Worm (Caenorhabditis elegans) whole organism, L1 larva: ENCODE measurements around the gene Y82E9BR.14.

Experiments
- C16A3.4 ChIP-seq: fragments of 150-350 bp; optimal IDR thresholded peaks from 2 replicates; lab custom pipeline; 2014; ENCODE audit warnings: missing biosample characterization, missing genetic modification characterization
- F16B12.6 ChIP-seq: fragments of 150-350 bp; optimal IDR thresholded peaks from 2 replicates; lab custom pipeline; 2014; ENCODE audit warnings: missing biosample characterization, missing genetic modification characterization
- Y116A8C.19 ChIP-seq: sonication (generic microtip); optimal IDR thresholded peaks from 2 replicates; lab custom pipeline; 2016; ENCODE audit warnings: missing compliant biosample characterization, missing genetic modification characterization, borderline replicate concordance
- aly-2 ChIP-seq: fragments of 150-350 bp; optimal IDR thresholded peaks from 2 replicates; lab custom pipeline; 2014; ENCODE audit warnings: missing biosample characterization, missing genetic modification characterization
- ama-1 ChIP-seq: fragments of 150-350 bp; optimal IDR thresholded peaks from 2 replicates; lab custom pipeline; 2014
- blmp-1 ChIP-seq: fragments of 150-350 bp; optimal IDR thresholded peaks from 2 replicates; lab custom pipeline; 2014; ENCODE audit warnings: missing biosample characterization, missing genetic modification characterization
- ceh-8 ChIP-seq: fragments of 200-800 bp; sonication (Bioruptor generic); optimal IDR thresholded peaks from 2 replicates; lab custom pipeline; 2018; ENCODE audit warnings: mild to moderate bottlenecking, missing genetic modification characterization, moderate library complexity, missing compliant biosample characterization
- ceh-88 ChIP-seq: fragments of 200-800 bp; sonication (Bioruptor generic); IDR thresholded peaks from 2 replicates; pipeline ENCODE4 v1.3.6; 2022; ENCODE audit warnings: missing genetic modification characterization, missing compliant biosample characterization
- ces-1 ChIP-seq: fragments of 150-350 bp; optimal IDR thresholded peaks from 2 replicates; lab custom pipeline; 2014; ENCODE audit warnings: missing biosample characterization, missing genetic modification reagents, missing genetic modification characterization
- dpl-1 ChIP-seq, 3 experiments: fragments of 150-350 bp in 2 of 3; sonication (generic microtip) in 1 of 3; optimal IDR thresholded peaks; 2 replicates each; lab custom pipeline; 2014 to 2017; ENCODE audit warnings: missing biosample characterization in 3 of 3, missing genetic modification characterization in 3 of 3, missing genetic modification reagents in 3 of 3
- efl-1 ChIP-seq, 4 experiments: fragments of 150-350 bp; optimal IDR thresholded peaks in 3 of 4; peaks in 1 of 4; 1 replicate in 1 of 4; 2 replicates in 3 of 4; lab custom pipeline; 2014; ENCODE audit warnings: missing biosample characterization in 2 of 4, missing genetic modification characterization in 2 of 4, missing genetic modification reagents in 2 of 4
- egl-27 ChIP-seq, 2 experiments: fragments of 150-350 bp in 1 of 2; sonication (generic microtip); optimal IDR thresholded peaks; 3 replicates each; lab custom pipeline; 2017 to 2018; ENCODE audit warnings: missing biosample characterization in 2 of 2, missing genetic modification characterization in 2 of 2, missing genetic modification reagents in 2 of 2
- elt-2 ChIP-seq: sonication (generic microtip); optimal IDR thresholded peaks from 2 replicates; lab custom pipeline; 2016; ENCODE audit warnings: missing genetic modification characterization, mild to moderate bottlenecking, inconsistent platforms, missing compliant biosample characterization, missing genetic modification reagents
- ets-5 ChIP-seq: fragments of 200-800 bp; sonication (Bioruptor generic); IDR thresholded peaks from 2 replicates; pipeline ENCODE4 v1.3.6; 2022; ENCODE audit warnings: missing genetic modification characterization, missing compliant biosample characterization
- fkh-10 ChIP-seq: sonication (generic microtip); optimal IDR thresholded peaks from 2 replicates; lab custom pipeline; 2017; ENCODE audit warnings: missing biosample characterization, missing genetic modification reagents, missing genetic modification characterization
- fkh-4 ChIP-seq: sonication (generic microtip); optimal IDR thresholded peaks from 2 replicates; lab custom pipeline; 2016; ENCODE audit warnings: missing compliant biosample characterization, missing genetic modification characterization, borderline replicate concordance
- fkh-8 ChIP-seq: sonication (generic microtip); optimal IDR thresholded peaks from 2 replicates; lab custom pipeline; 2016; ENCODE audit warnings: mild to moderate bottlenecking, missing genetic modification characterization, missing compliant biosample characterization
- hlh-17 ChIP-seq: fragments of 200-800 bp; sonication (Bioruptor generic); optimal IDR thresholded peaks from 2 replicates; lab custom pipeline; 2018; ENCODE audit warnings: missing genetic modification characterization, mild to moderate bottlenecking, missing compliant biosample characterization, moderate library complexity, borderline replicate concordance
- irx-1 ChIP-seq: sonication (generic microtip); optimal IDR thresholded peaks from 2 replicates; lab custom pipeline; 2016; ENCODE audit warnings: missing genetic modification characterization, missing compliant biosample characterization
- isw-1 ChIP-seq: fragments of 200-800 bp; sonication (Bioruptor generic); IDR thresholded peaks from 2 replicates; pipeline ENCODE4 v1.3.6; 2022; ENCODE audit warnings: missing genetic modification characterization, missing compliant biosample characterization
- lin-14 ChIP-seq: fragments of 200-800 bp; sonication (Bioruptor generic); optimal IDR thresholded peaks from 2 replicates; lab custom pipeline; 2018; ENCODE audit warnings: mild to moderate bottlenecking, missing genetic modification characterization, moderate library complexity, missing compliant biosample characterization
- lin-35 ChIP-seq, 2 experiments: fragments of 150-350 bp; optimal IDR thresholded peaks; 2 replicates each; lab custom pipeline; 2014; ENCODE audit warnings: missing biosample characterization in 2 of 2, missing genetic modification characterization in 2 of 2, missing genetic modification reagents in 2 of 2
- lsy-2 ChIP-seq, 2 experiments: fragments of 150-350 bp; optimal IDR thresholded peaks; 2 replicates each; lab custom pipeline; 2014; ENCODE audit warnings: missing biosample characterization in 2 of 2, missing genetic modification characterization in 2 of 2
- mep-1 ChIP-seq: fragments of 150-350 bp; optimal IDR thresholded peaks from 2 replicates; lab custom pipeline; 2014; ENCODE audit warnings: missing biosample characterization, missing genetic modification characterization
- nhr-12 ChIP-seq: sonication (generic microtip); optimal IDR thresholded peaks from 2 replicates; lab custom pipeline; 2017; ENCODE audit warnings: missing biosample characterization, missing genetic modification characterization
- nhr-20 ChIP-seq: sonication (generic microtip); optimal IDR thresholded peaks from 2 replicates; lab custom pipeline; 2016; ENCODE audit warnings: mild to moderate bottlenecking, missing genetic modification characterization, missing compliant biosample characterization
- nhr-47 ChIP-seq: sonication (generic microtip); optimal IDR thresholded peaks from 2 replicates; lab custom pipeline; 2016; ENCODE audit warnings: mild to moderate bottlenecking, missing genetic modification characterization, moderate library complexity, missing compliant biosample characterization
- nhr-77 ChIP-seq: fragments of 150-350 bp; optimal IDR thresholded peaks from 2 replicates; lab custom pipeline; 2014; ENCODE audit warnings: missing biosample characterization, missing genetic modification characterization
- pax-3 ChIP-seq: fragments of 200-800 bp; sonication (Bioruptor generic); optimal IDR thresholded peaks from 2 replicates; lab custom pipeline; 2018; ENCODE audit warnings: mild to moderate bottlenecking, missing genetic modification characterization, moderate library complexity, missing compliant biosample characterization
- pqm-1 ChIP-seq: sonication (generic microtip); optimal IDR thresholded peaks from 3 replicates; lab custom pipeline; 2017; ENCODE audit warnings: missing biosample characterization, missing genetic modification characterization
- skn-1 ChIP-seq: fragments of 150-350 bp; optimal IDR thresholded peaks from 2 replicates; lab custom pipeline; 2014; ENCODE audit warnings: missing biosample characterization, missing genetic modification characterization
- snu-23 ChIP-seq: sonication (generic microtip); optimal IDR thresholded peaks from 2 replicates; lab custom pipeline; 2016; ENCODE audit warnings: missing genetic modification characterization, missing compliant biosample characterization
- sptf-1 ChIP-seq: fragments of 150-350 bp; optimal IDR thresholded peaks from 2 replicates; lab custom pipeline; 2014; ENCODE audit warnings: missing biosample characterization, missing genetic modification characterization
- sup-37 ChIP-seq: fragments of 200-800 bp; sonication (Bioruptor generic); optimal IDR thresholded peaks from 2 replicates; lab custom pipeline; 2018; ENCODE audit warnings: mild to moderate bottlenecking, missing genetic modification characterization, missing compliant biosample characterization
- tbx-2 ChIP-seq: sonication (generic microtip); optimal IDR thresholded peaks from 2 replicates; lab custom pipeline; 2016; ENCODE audit warnings: missing genetic modification characterization, missing compliant biosample characterization
- unc-30 ChIP-seq: sonication (generic microtip); optimal IDR thresholded peaks from 2 replicates; lab custom pipeline; 2017; ENCODE audit warnings: missing biosample characterization, missing genetic modification characterization
- unc-62 ChIP-seq: fragments of 150-350 bp; optimal IDR thresholded peaks from 2 replicates; lab custom pipeline; 2014; ENCODE audit warnings: missing biosample characterization, missing genetic modification reagents, missing genetic modification characterization
- unc-86 ChIP-seq: sonication (generic microtip); optimal IDR thresholded peaks from 2 replicates; lab custom pipeline; 2016; ENCODE audit warnings: missing genetic modification characterization, missing compliant biosample characterization
- vab-15 ChIP-seq: sonication (generic microtip); optimal IDR thresholded peaks from 2 replicates; lab custom pipeline; 2017; ENCODE audit warnings: missing genotype, mild to moderate bottlenecking, missing genetic modification characterization, missing compliant biosample characterization
- xbp-1 ChIP-seq: sonication (generic microtip); optimal IDR thresholded peaks from 2 replicates; lab custom pipeline; 2016; ENCODE audit warnings: missing genetic modification characterization, missing compliant biosample characterization
- zag-1 ChIP-seq: fragments of 150-350 bp; optimal IDR thresholded peaks from 2 replicates; lab custom pipeline; 2014; ENCODE audit warnings: missing biosample characterization, missing genetic modification characterization
- zip-4 ChIP-seq: fragments of 200-800 bp; sonication (Bioruptor generic); optimal IDR thresholded peaks from 2 replicates; lab custom pipeline; 2018; ENCODE audit warnings: mild to moderate bottlenecking, missing genetic modification characterization, moderate library complexity, missing compliant biosample characterization
- ztf-11 ChIP-seq, 2 experiments: sonication (generic microtip); optimal IDR thresholded peaks; 2 replicates each; lab custom pipeline; 2016 to 2017; ENCODE audit warnings: missing genetic modification characterization in 2 of 2, missing biosample characterization in 1 of 2, missing compliant biosample characterization in 1 of 2

Gene Y82E9BR.14

DNA sequence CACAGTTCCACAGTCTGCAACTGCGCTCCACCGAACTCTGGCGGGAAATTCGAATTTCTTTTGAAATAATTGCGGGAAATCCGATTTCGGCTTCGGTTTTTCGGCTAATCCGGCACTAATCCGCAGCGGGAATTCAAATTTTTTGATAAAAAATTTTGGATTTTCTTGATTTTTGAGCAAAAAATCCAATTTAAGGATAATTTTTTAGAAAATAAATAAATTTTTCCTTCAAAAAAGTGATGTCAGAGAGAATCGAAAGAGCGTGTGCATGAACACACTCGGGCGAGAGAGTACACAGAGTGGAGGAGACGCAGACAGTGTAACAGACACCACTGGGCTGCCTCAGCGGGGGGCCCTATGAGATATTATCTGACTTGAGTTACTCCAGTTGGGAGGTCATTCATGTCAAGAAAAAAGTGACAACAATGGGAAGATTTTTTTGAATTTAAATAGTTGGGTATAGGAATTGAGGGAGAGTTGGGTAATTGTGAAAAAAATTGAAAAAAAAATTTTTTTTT lies 16.1 kb upstream of the Y82E9BR.14 start (continued):
- no peak for TF ChIP-seq F16B12.6 (tag; lab: Kevin White, UChicago)
- TF ChIP-seq tbx-2 (tag; lab: Kevin White, UChicago): no peak
- TF ChIP-seq mep-1: peak; percentile 46
- peak in 1 of 2 experiments; percentile 1 for TF ChIP-seq lin-35 (GFP tag; optimal IDR thresholded peaks at IDR 0.05; lab: Kevin White, UChicago)
- no peak for TF ChIP-seq sup-37 (GFP tag; lab: Kevin White, UChicago)
- no peak for TF ChIP-seq ets-5 (GFP tag; lab: Robert Waterston, UW)
- no peak for TF ChIP-seq lin-14 (GFP tag; lab: Kevin White, UChicago)
- TF ChIP-seq efl-1 (optimal IDR thresholded peaks at IDR 0.05; lab: Kevin White, UChicago): peak; percentile 23 to 25
- TF ChIP-seq efl-1 (GFP tag; optimal IDR thresholded peaks at IDR 0.05 in 1 of 2; lab: Kevin White, UChicago): peak; percentile 53 to 91
- TF ChIP-seq xbp-1 (tag; lab: Kevin White, UChicago): no peak
- no peak for TF ChIP-seq unc-62
- no peak for TF ChIP-seq nhr-47 (tag; lab: Kevin White, UChicago)
- TF ChIP-seq dpl-1 (GFP tag; optimal IDR thresholded peaks at IDR 0.05; lab: Kevin White, UChicago): peak in 2 of 3 experiments; percentile 17 to 39
- TF ChIP-seq nhr-12 (tag; lab: Kevin White, UChicago): no peak

DNA sequence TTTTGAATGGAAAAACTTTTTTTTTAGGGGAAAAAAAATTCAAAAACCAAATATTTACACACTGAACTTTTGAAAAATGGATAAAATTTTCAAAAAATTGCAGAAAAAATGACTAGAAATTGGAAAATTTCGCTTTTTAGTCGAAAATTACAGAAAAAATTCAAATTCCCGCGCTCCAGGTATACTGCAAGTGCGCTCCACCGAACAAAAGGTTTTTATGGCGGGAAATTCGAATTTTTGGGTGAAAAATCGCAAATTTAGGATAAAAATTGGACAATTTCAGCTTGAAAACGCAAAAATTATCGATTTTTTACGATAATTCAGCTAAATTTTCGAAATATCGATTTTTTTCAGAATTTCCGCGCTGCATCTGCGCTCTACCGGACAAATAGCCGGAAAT lies 15.4 kb upstream of the Y82E9BR.14 start:
- TF ChIP-seq isw-1 (GFP tag; lab: Robert Waterston, UW): no peak

DNA sequence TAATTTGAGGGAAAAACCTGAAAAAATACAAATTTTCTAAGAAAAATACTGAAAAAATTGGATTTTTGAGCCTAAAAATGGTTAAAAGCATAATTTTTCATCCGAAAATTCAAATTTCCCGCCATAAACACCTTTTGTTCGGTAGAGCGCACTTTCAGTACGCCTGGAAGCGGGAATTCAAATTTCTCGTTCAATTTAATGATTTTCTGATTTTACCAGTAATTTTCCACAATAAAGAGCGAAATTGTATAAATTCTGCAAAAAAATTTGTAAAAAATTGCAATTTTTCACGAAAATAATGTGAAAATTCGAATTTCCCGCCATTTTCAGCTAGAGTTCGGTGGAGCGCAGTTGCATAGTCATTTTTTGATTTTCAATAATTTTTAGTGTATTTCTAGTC lies 14.5 kb upstream of the Y82E9BR.14 start:
- TF ChIP-seq pax-3 (tag; lab: Kevin White, UChicago): no peak
- no peak for TF ChIP-seq pqm-1 (tag; lab: Kevin White, UChicago)
- no peak for TF ChIP-seq nhr-47 (tag; lab: Kevin White, UChicago)
- no peak for TF ChIP-seq C16A3.4
- no peak for TF ChIP-seq zag-1 (tag; lab: Kevin White, UChicago)
- TF ChIP-seq aly-2 (tag; lab: Kevin White, UChicago): no peak
- no peak for TF ChIP-seq efl-1 (optimal IDR thresholded peaks at IDR 0.05; lab: Kevin White, UChicago)
- peak in 1 of 2 experiments; percentile 16 for TF ChIP-seq efl-1 (GFP tag; optimal IDR thresholded peaks at IDR 0.05 in 1 of 2; lab: Kevin White, UChicago)
- TF ChIP-seq skn-1: no peak
- TF ChIP-seq, all 84 proteins: peak for 1

DNA sequence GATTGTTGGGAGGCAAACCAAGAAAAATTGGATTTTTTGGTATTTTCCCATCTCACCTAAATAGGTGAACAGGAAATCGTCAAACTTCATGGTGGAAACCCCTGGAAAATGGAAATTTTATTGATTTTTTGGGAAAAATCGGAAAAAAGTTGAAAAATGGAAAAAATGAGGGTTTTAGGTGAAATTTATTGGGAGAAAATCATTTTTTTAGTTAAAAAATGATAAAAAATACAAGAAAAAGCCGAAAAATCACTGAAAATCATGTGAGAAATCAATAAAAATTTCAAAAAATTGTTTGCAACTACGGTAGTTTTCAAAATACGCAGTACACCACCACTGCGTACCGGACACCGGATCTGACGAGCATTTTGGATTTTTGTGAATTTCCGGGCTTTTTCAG lies 13.2 kb upstream of the Y82E9BR.14 start, which contains the start of gene lelo-2:
TSS of gene lelo-2 (minus strand) at position 101 of the 400 bp plus-strand sequence.
- no peak for TF ChIP-seq ceh-8 (GFP tag; lab: Kevin White, UChicago)
- TF ChIP-seq C16A3.4: no peak
- TF ChIP-seq mep-1: no peak
- no peak for TF ChIP-seq isw-1 (GFP tag; lab: Robert Waterston, UW)
- no peak for TF ChIP-seq snu-23
- no peak for TF ChIP-seq unc-86 (tag; lab: Kevin White, UChicago)
- no peak for TF ChIP-seq dpl-1 (GFP tag; optimal IDR thresholded peaks at IDR 0.05; lab: Kevin White, UChicago)
- TF ChIP-seq unc-30: no peak
- TF ChIP-seq ztf-11 (tag; optimal IDR thresholded peaks at IDR 0.05; lab: Kevin White, UChicago): no peak
- TF ChIP-seq ces-1 (GFP tag; lab: Kevin White, UChicago): no peak
- TF ChIP-seq nhr-47 (tag; lab: Kevin White, UChicago): no peak
- TF ChIP-seq lsy-2 (tag; optimal IDR thresholded peaks at IDR 0.05; lab: Kevin White, UChicago): no peak
- TF ChIP-seq blmp-1: no peak
- TF ChIP-seq, all 84 proteins: peak for 0

DNA sequence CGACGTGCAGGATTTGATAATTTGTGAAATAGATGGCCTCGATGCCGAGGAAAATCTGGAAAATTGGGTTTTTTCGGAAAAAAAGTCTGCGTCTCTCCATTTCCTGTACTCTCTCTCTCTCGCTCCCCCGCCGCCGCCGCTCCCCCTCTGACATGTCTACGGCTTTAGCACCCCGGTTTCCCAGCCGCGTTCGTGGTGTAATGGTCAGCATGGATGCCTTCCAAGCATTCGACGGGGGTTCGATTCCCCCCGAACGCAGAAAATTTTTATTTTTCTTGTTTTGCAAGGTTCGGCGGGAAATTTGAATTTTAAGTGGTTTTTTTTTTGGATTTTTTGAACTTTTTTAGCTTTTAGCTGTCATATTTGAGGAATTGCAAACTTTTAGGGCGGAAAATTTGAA lies 10.4 kb upstream of the Y82E9BR.14 start:
- no peak for TF ChIP-seq zag-1 (tag; lab: Kevin White, UChicago)
- TF ChIP-seq hlh-17: no peak
- peak; percentile 54 for TF ChIP-seq isw-1 (GFP tag; lab: Robert Waterston, UW)
- peak; percentile 24 for TF ChIP-seq fkh-10 (GFP tag; lab: Kevin White, UChicago)
- peak; percentile 75 for TF ChIP-seq irx-1 (tag; lab: Kevin White, UChicago)
- TF ChIP-seq ama-1 (lab: Kevin White, UChicago): no peak
- TF ChIP-seq sptf-1 (tag; lab: Kevin White, UChicago): no peak
- peak; percentile 67 to 81 for TF ChIP-seq lsy-2 (tag; optimal IDR thresholded peaks at IDR 0.05; lab: Kevin White, UChicago)
- TF ChIP-seq fkh-8 (tag; lab: Kevin White, UChicago): peak; percentile 44
- peak; percentile 50 for TF ChIP-seq xbp-1 (tag; lab: Kevin White, UChicago)
- TF ChIP-seq mep-1: peak; percentile 51
- no peak for TF ChIP-seq fkh-4
- TF ChIP-seq elt-2 (tag; lab: Kevin White, UChicago): peak; percentile 32
- no peak for TF ChIP-seq pqm-1 (tag; lab: Kevin White, UChicago)
- peak; percentile 54 for TF ChIP-seq zip-4
- peak; percentile 34 for TF ChIP-seq nhr-77 (tag; lab: Kevin White, UChicago)
- no peak for TF ChIP-seq Y116A8C.19 (tag; lab: Kevin White, UChicago)
- TF ChIP-seq ceh-88 (GFP tag; lab: Robert Waterston, UW): no peak
- TF ChIP-seq egl-27 (tag; optimal IDR thresholded peaks at IDR 0.05; lab: Kevin White, UChicago): no peak
- TF ChIP-seq vab-15 (tag; lab: Kevin White, UChicago): no peak
- peak; percentile 53 for TF ChIP-seq ceh-8 (GFP tag; lab: Kevin White, UChicago)
- peak; percentile 59 for TF ChIP-seq nhr-20 (tag; lab: Kevin White, UChicago)
- peak; percentile 59 to 74 for TF ChIP-seq lin-35 (GFP tag; optimal IDR thresholded peaks at IDR 0.05; lab: Kevin White, UChicago)
